Fruit fly (Drosophila melanogaster) whole organism, embryonic: ENCODE measurements around the gene CG8112.

Source experiments
- ATbp ChIP-seq: fragments of 200-800 bp; sonication (Bioruptor generic); optimal IDR thresholded peaks from 2 replicates; lab custom pipeline; 2017; ENCODE audit warnings: missing biosample characterization, mild to moderate bottlenecking, missing genetic modification characterization, missing genetic modification reagents
- Ada2b ChIP-seq: fragments of 200-800 bp; sonication (Bioruptor generic); IDR thresholded peaks from 2 replicates; pipeline ENCODE4 v1.3.6; 2022; ENCODE audit warnings: missing biosample characterization, missing genetic modification characterization
- Bdp1 ChIP-seq: fragments of 200-800 bp; sonication (Bioruptor generic); optimal IDR thresholded peaks from 3 replicates; lab custom pipeline; 2016; ENCODE audit warnings: missing biosample characterization, missing genetic modification characterization
- CG10543 ChIP-seq: fragments of 200-800 bp; sonication (Bioruptor generic); optimal IDR thresholded peaks from 3 replicates; lab custom pipeline; 2017; ENCODE audit warnings: missing biosample characterization, mild to moderate bottlenecking, missing genetic modification characterization, moderate library complexity
- CG11504 ChIP-seq: fragments of 200-800 bp; sonication (Bioruptor generic); optimal IDR thresholded peaks from 3 replicates; lab custom pipeline; 2019; ENCODE audit warnings: missing biosample characterization, mild to moderate bottlenecking, missing genetic modification characterization, moderate library complexity
- CG12769 ChIP-seq: fragments of 200-800 bp; sonication (Bioruptor generic); optimal IDR thresholded peaks from 2 replicates; lab custom pipeline; 2019; ENCODE audit warnings: missing biosample characterization, mild to moderate bottlenecking, missing genetic modification characterization, moderate library complexity
- CG13775 ChIP-seq: fragments of 200-800 bp; sonication (Bioruptor generic); optimal IDR thresholded peaks from 3 replicates; lab custom pipeline; 2017; ENCODE audit warnings: missing biosample characterization, mild to moderate bottlenecking, missing genetic modification characterization
- CG16813 ChIP-seq: fragments of 200-800 bp; sonication (Bioruptor generic); IDR thresholded peaks from 3 replicates; pipeline ENCODE4 v1.3.6; 2022; ENCODE audit warnings: missing biosample characterization, missing genetic modification characterization; ENCODE audit not compliant: partially characterized antibody
- CG17385 ChIP-seq: fragments of 200-800 bp; sonication (Bioruptor generic); optimal IDR thresholded peaks from 3 replicates; lab custom pipeline; 2018; ENCODE audit warnings: missing biosample characterization, mild to moderate bottlenecking, missing genetic modification characterization
- CG2678 ChIP-seq: fragments of 200-800 bp; sonication (Bioruptor generic); optimal IDR thresholded peaks from 3 replicates; lab custom pipeline; 2019; ENCODE audit warnings: missing biosample characterization, mild to moderate bottlenecking, missing genetic modification characterization, moderate library complexity
- CG34376 ChIP-seq: fragments of 200-800 bp; sonication (Bioruptor generic); optimal IDR thresholded peaks from 2 replicates; lab custom pipeline; 2018; ENCODE audit warnings: missing biosample characterization, mild to moderate bottlenecking, missing genetic modification characterization
- CG6791 ChIP-seq: fragments of 200-800 bp; sonication (Bioruptor generic); IDR thresholded peaks from 3 replicates; pipeline ENCODE4 v1.3.6; 2022; ENCODE audit warnings: missing biosample characterization, missing genetic modification characterization; ENCODE audit not compliant: partially characterized antibody
- CG7271 ChIP-seq: fragments of 200-800 bp; sonication (Bioruptor generic); optimal IDR thresholded peaks from 2 replicates; lab custom pipeline; 2018; ENCODE audit warnings: missing biosample characterization, mild to moderate bottlenecking, missing genetic modification characterization, moderate library complexity
- CG7963 ChIP-seq: fragments of 200-800 bp; sonication (Bioruptor generic); IDR thresholded peaks from 3 replicates; pipeline ENCODE4 v1.3.6; 2022; ENCODE audit warnings: missing biosample characterization, missing genetic modification characterization; ENCODE audit not compliant: partially characterized antibody
- CG7987 ChIP-seq: fragments of 200-800 bp; sonication (Bioruptor generic); optimal IDR thresholded peaks from 2 replicates; lab custom pipeline; 2018; ENCODE audit warnings: missing biosample characterization, mild to moderate bottlenecking, missing genetic modification characterization, moderate library complexity
- CG8290 ChIP-seq, 3 experiments: fragments of 200-800 bp; sonication (Bioruptor generic); optimal IDR thresholded peaks; 2 replicates each; lab custom pipeline; 2016 to 2019; ENCODE audit warnings: missing biosample characterization in 3 of 3, missing genetic modification characterization in 3 of 3, mild to moderate bottlenecking in 2 of 3, moderate library complexity in 1 of 3
- Dll ChIP-seq: fragments of 200-800 bp; sonication (Bioruptor generic); IDR thresholded peaks from 4 replicates; pipeline ENCODE4 v1.3.6; 2022; ENCODE audit warnings: missing biosample characterization, missing genetic modification characterization; ENCODE audit not compliant: partially characterized antibody
- Eip74EF ChIP-seq, 2 experiments: fragments of 200-800 bp in 1 of 2; fragments of >200 bp in 1 of 2; sonication (Bioruptor generic) in 1 of 2; optimal IDR thresholded peaks; 2 replicates each; lab custom pipeline; 2017 to 2019; ENCODE audit warnings: missing biosample characterization in 2 of 2, missing genetic modification characterization in 2 of 2, mild to moderate bottlenecking in 1 of 2, moderate library complexity in 1 of 2
- Fer2 ChIP-seq: fragments of 200-800 bp; sonication (Bioruptor generic); optimal IDR thresholded peaks from 2 replicates; lab custom pipeline; 2018; ENCODE audit warnings: missing biosample characterization, mild to moderate bottlenecking, missing genetic modification characterization, moderate library complexity
- Hr78 ChIP-seq, 2 experiments: fragments of 200-800 bp in 1 of 2; fragments of >200 bp in 1 of 2; sonication (Bioruptor generic) in 1 of 2; optimal IDR thresholded peaks; 2 replicates each; lab custom pipeline; 2017 to 2019; ENCODE audit warnings: missing biosample characterization in 2 of 2, missing genetic modification characterization in 2 of 2, mild to moderate bottlenecking in 1 of 2, moderate library complexity in 1 of 2
- Med ChIP-seq: fragments of 200-800 bp; sonication (Bioruptor generic); peaks from one replicate; lab custom pipeline; 2016; ENCODE audit warnings: missing biosample characterization, missing genetic modification characterization, mild to moderate bottlenecking, inconsistent platforms, moderate library complexity
- Nf-YA ChIP-seq: fragments of 200-800 bp; sonication (Bioruptor generic); IDR thresholded peaks from 2 replicates; pipeline ENCODE4 v1.3.6; 2022; ENCODE audit warnings: missing biosample characterization, missing genetic modification characterization
- Scr ChIP-seq: fragments of 200-800 bp; sonication (Bioruptor generic); IDR thresholded peaks from 2 replicates; pipeline ENCODE4 v1.3.6; 2022; ENCODE audit warnings: missing biosample characterization, missing genetic modification characterization; ENCODE audit not compliant: partially characterized antibody
- abd-A ChIP-seq: fragments of 200-800 bp; sonication (Bioruptor generic); optimal IDR thresholded peaks from 3 replicates; lab custom pipeline; 2019; ENCODE audit warnings: missing biosample characterization, mild to moderate bottlenecking, missing genetic modification characterization, moderate library complexity
- cad ChIP-seq: fragments of >200 bp; optimal IDR thresholded peaks from 2 replicates; lab custom pipeline; 2017; ENCODE audit warnings: missing biosample characterization, missing genetic modification characterization
- eve ChIP-seq, 2 experiments: fragments of >200 bp; optimal IDR thresholded peaks; 2 replicates each; lab custom pipeline; 2017; ENCODE audit warnings: missing biosample characterization in 2 of 2, missing genetic modification characterization in 2 of 2
- ftz-f1 ChIP-seq: fragments of 200-800 bp; sonication (Bioruptor generic); optimal IDR thresholded peaks from 2 replicates; lab custom pipeline; 2016; ENCODE audit warnings: missing biosample characterization, missing genetic modification characterization
- hb ChIP-seq: fragments of 200-800 bp; sonication (Bioruptor generic); IDR thresholded peaks from 3 replicates; pipeline ENCODE4 v1.3.6; 2022; ENCODE audit warnings: missing biosample characterization, missing genetic modification characterization; ENCODE audit not compliant: partially characterized antibody
- hbn ChIP-seq: fragments of 200-800 bp; sonication (Bioruptor generic); IDR thresholded peaks from 2 replicates; pipeline ENCODE4 v1.3.6; 2022; ENCODE audit warnings: missing biosample characterization, missing genetic modification characterization; ENCODE audit not compliant: partially characterized antibody
- inv ChIP-seq: fragments of 200-800 bp; sonication (Bioruptor generic); IDR thresholded peaks from 2 replicates; pipeline ENCODE4 v1.3.6; 2022; ENCODE audit warnings: missing biosample characterization, missing genetic modification characterization; ENCODE audit not compliant: partially characterized antibody
- kah ChIP-seq: fragments of 200-800 bp; sonication (Bioruptor generic); optimal IDR thresholded peaks from 2 replicates; lab custom pipeline; 2018; ENCODE audit warnings: missing biosample characterization, mild to moderate bottlenecking, missing genetic modification characterization
- knrl ChIP-seq: fragments of 200-800 bp; sonication (Bioruptor generic); IDR thresholded peaks from 3 replicates; pipeline ENCODE4 v1.3.6; 2022; ENCODE audit warnings: missing biosample characterization, missing genetic modification characterization; ENCODE audit not compliant: partially characterized antibody
- lmd ChIP-seq: fragments of 200-800 bp; sonication (Bioruptor generic); IDR thresholded peaks from 2 replicates; pipeline ENCODE4 v1.3.6; 2022; ENCODE audit warnings: missing biosample characterization, missing genetic modification characterization
- mld ChIP-seq: fragments of 200-800 bp; sonication (Bioruptor generic); IDR thresholded peaks from 3 replicates; pipeline ENCODE4 v1.3.6; 2022; ENCODE audit warnings: missing biosample characterization, missing genetic modification characterization; ENCODE audit not compliant: partially characterized antibody
- sd ChIP-seq: fragments of 200-800 bp; sonication (Bioruptor generic); optimal IDR thresholded peaks from 3 replicates; lab custom pipeline; 2018; ENCODE audit warnings: missing biosample characterization, mild to moderate bottlenecking, missing genetic modification characterization, moderate library complexity
- sens ChIP-seq: fragments of 200-800 bp; sonication (Bioruptor generic); peaks from one replicate; lab custom pipeline; 2016; ENCODE audit warnings: missing biosample characterization, missing genetic modification characterization
- sna ChIP-seq: fragments of 200-800 bp; sonication (Bioruptor generic); IDR thresholded peaks from 2 replicates; pipeline ENCODE4 v1.3.6; 2022; ENCODE audit warnings: missing biosample characterization, missing genetic modification characterization; ENCODE audit not compliant: partially characterized antibody
- stwl ChIP-seq: fragments of 200-800 bp; sonication (Bioruptor generic); optimal IDR thresholded peaks from 3 replicates; lab custom pipeline; 2018; ENCODE audit warnings: missing biosample characterization, mild to moderate bottlenecking, missing genetic modification characterization, moderate library complexity
- sug ChIP-seq: fragments of 200-800 bp; optimal IDR thresholded peaks from 2 replicates; lab custom pipeline; 2019; ENCODE audit warnings: missing biosample characterization, mild to moderate bottlenecking, missing genetic modification characterization, moderate library complexity
- trem ChIP-seq: fragments of 200-800 bp; optimal IDR thresholded peaks from 3 replicates; lab custom pipeline; 2019; ENCODE audit warnings: missing biosample characterization, mild to moderate bottlenecking, missing genetic modification characterization, moderate library complexity
- unc-4 ChIP-seq: fragments of 200-800 bp; sonication (Bioruptor generic); IDR thresholded peaks from 2 replicates; pipeline ENCODE4 v1.3.6; 2022; ENCODE audit warnings: missing biosample characterization, missing genetic modification characterization; ENCODE audit not compliant: partially characterized antibody

CG8112 gene

dm6 chr3R:8668024-8668856 lies 44.5 kb upstream of the CG8112 start (continued):
- TF ChIP-seq hb (peak; percentile 68), Eip74EF (GFP tag; optimal IDR thresholded peaks at IDR 0.05; lab: Kevin White, UChicago) (peak in 1 of 2 experiments; percentile 6), abd-A (peak; percentile 93), CG17385 (GFP tag; lab: Kevin White, UChicago) (peak; percentile 2), sug (tag; lab: Kevin White, UChicago) (peak; percentile 40), sens (GFP tag; lab: Kevin White, UChicago) (peak; percentile 79), CG7271 (tag; lab: Kevin White, UChicago) (no peak), CG7963 (GFP tag; lab: Robert Waterston, UW) (peak; percentile 89), CG2678 (tag; lab: Kevin White, UChicago) (peak; percentile 16), Scr (GFP tag; lab: Robert Waterston, UW) (peak; percentile 60; the same call in 1 of the 2 replicates), sd (tag; lab: Kevin White, UChicago) (peak; percentile 42), CG12769 (tag; lab: Kevin White, UChicago) (peak; percentile 2), CG13775 (GFP tag; lab: Kevin White, UChicago) (no peak), cad (GFP tag; lab: Kevin White, UChicago) (no peak), hbn (GFP tag; lab: Robert Waterston, UW) (peak; percentile 37; the same call in 1 of the 2 replicates), inv (GFP tag; lab: Robert Waterston, UW) (peak; percentile 24), kah (peak; percentile 10), mld (GFP tag; lab: Robert Waterston, UW) (peak; percentile 92), Hr78 (GFP tag; optimal IDR thresholded peaks at IDR 0.05; lab: Kevin White, UChicago) (peak in 1 of 2 experiments; percentile 71), sna (GFP tag; lab: Robert Waterston, UW) (peak; percentile 44; the same call in 1 of the 2 replicates), stwl (tag; lab: Kevin White, UChicago) (no peak), Fer2 (no peak), Bdp1 (GFP tag; lab: Kevin White, UChicago) (peak; percentile 98), CG11504 (peak; percentile 7), CG10543 (GFP tag; lab: Kevin White, UChicago) (peak; percentile 1), CG34376 (peak; percentile 72), Dll (0 out of 4 replicates have a peak, but pooled peaks have one; percentile 36), ATbp (no peak), knrl (peak; percentile 36), CG7987 (GFP tag; lab: Kevin White, UChicago) (peak; percentile 4), CG8290 (GFP tag; optimal IDR thresholded peaks at IDR 0.05; lab: Kevin White, UChicago) (no peak), CG8290 (tag; optimal IDR thresholded peaks at IDR 0.05; lab: Kevin White, UChicago) (peak in 1 of 2 experiments; percentile 23), eve (GFP tag; optimal IDR thresholded peaks at IDR 0.05; lab: Kevin White, UChicago) (no peak), ftz-f1 (GFP tag; lab: Kevin White, UChicago) (peak; percentile 69), lmd (GFP tag; lab: Robert Waterston, UW) (no peak), Med (GFP tag; lab: Kevin White, UChicago) (peak; percentile 76), Ada2b (GFP tag; lab: Robert Waterston, UW) (no peak), Nf-YA (GFP tag; lab: Robert Waterston, UW) (no peak), unc-4 (GFP tag; lab: Robert Waterston, UW) (peak; percentile 44; the same call in 1 of the 2 replicates), CG16813 (GFP tag; lab: Robert Waterston, UW) (peak; percentile 48), CG6791 (peak; percentile 95), trem (tag; lab: Kevin White, UChicago) (no peak)
- TF ChIP-seq, all 482 proteins: peak for 55
